Fruit fly (Drosophila melanogaster) whole organism, prepupa: Measurements from ENCODE around the gene LManII.
A peak's percentile ranks its signal among the peaks of the same experiment; 100 is the strongest.

ENCODE experiments used
- CG10631 ChIP-seq: fragments of 200-800 bp; sonication (Bioruptor generic); optimal IDR thresholded peaks from 2 replicates; lab custom pipeline; 2016; ENCODE audit warnings: missing biosample characterization, missing genetic modification characterization
- CG10669 ChIP-seq: fragments of 200-800 bp; sonication (Bioruptor generic); optimal IDR thresholded peaks from 3 replicates; lab custom pipeline; 2018; ENCODE audit warnings: missing biosample characterization, mild to moderate bottlenecking, missing genetic modification characterization, moderate library complexity
- CG11294 ChIP-seq: fragments of 200-800 bp; sonication (Bioruptor generic); IDR thresholded peaks from 2 replicates; pipeline ENCODE4 v1.3.6; 2022; ENCODE audit warnings: missing biosample characterization, missing genetic modification characterization
- CG11902 ChIP-seq: fragments of 200-800 bp; sonication (Bioruptor generic); optimal IDR thresholded peaks from 3 replicates; lab custom pipeline; 2016; ENCODE audit warnings: missing biosample characterization, missing genetic modification characterization
- CG15336 ChIP-seq: fragments of 200-800 bp; sonication (Bioruptor generic); IDR thresholded peaks from 2 replicates; pipeline ENCODE4 v1.3.6; 2022; ENCODE audit warnings: missing biosample characterization, missing genetic modification characterization
- CG16779 ChIP-seq: fragments of 200-800 bp; sonication (Bioruptor generic); optimal IDR thresholded peaks from 3 replicates; lab custom pipeline; 2017; ENCODE audit warnings: missing biosample characterization, mild to moderate bottlenecking, missing genetic modification characterization
- CG32006 ChIP-seq: fragments of 200-800 bp; sonication (Bioruptor generic); optimal IDR thresholded peaks from 3 replicates; lab custom pipeline; 2017; ENCODE audit warnings: missing biosample characterization, mild to moderate bottlenecking, missing genetic modification characterization
- CG4318 ChIP-seq: fragments of 200-800 bp; sonication (Bioruptor generic); optimal IDR thresholded peaks from 3 replicates; lab custom pipeline; 2017; ENCODE audit warnings: missing biosample characterization, mild to moderate bottlenecking, missing genetic modification characterization
- CG6276 ChIP-seq: fragments of 200-800 bp; sonication (Bioruptor generic); optimal IDR thresholded peaks from 2 replicates; lab custom pipeline; 2017; ENCODE audit warnings: missing biosample characterization, mild to moderate bottlenecking, missing genetic modification characterization
- CG6792 ChIP-seq: fragments of 200-800 bp; sonication (Bioruptor generic); optimal IDR thresholded peaks from 3 replicates; lab custom pipeline; 2016; ENCODE audit warnings: missing biosample characterization, missing genetic modification characterization
- CG8119 ChIP-seq: fragments of 200-800 bp; sonication (Bioruptor generic); IDR thresholded peaks from 3 replicates; pipeline ENCODE4 v1.3.6; 2022; ENCODE audit warnings: missing biosample characterization, missing genetic modification characterization
- CG9139 ChIP-seq: fragments of 200-800 bp; sonication (Bioruptor generic); optimal IDR thresholded peaks from 3 replicates; lab custom pipeline; 2017; ENCODE audit warnings: missing biosample characterization, mild to moderate bottlenecking, missing genetic modification characterization
- Eip78C ChIP-seq: fragments of 200-800 bp; sonication (Bioruptor generic); peaks from one replicate; lab custom pipeline; 2016; ENCODE audit warnings: missing biosample characterization, missing genetic modification characterization
- Eip93F ChIP-seq: fragments of 200-800 bp; sonication (Bioruptor generic); optimal IDR thresholded peaks from 2 replicates; lab custom pipeline; 2016; ENCODE audit warnings: missing biosample characterization, mild to moderate bottlenecking, missing genetic modification characterization
- Ets96B ChIP-seq: fragments of 200-800 bp; optimal IDR thresholded peaks from 2 replicates; lab custom pipeline; 2019; ENCODE audit warnings: missing biosample characterization, mild to moderate bottlenecking, missing genetic modification characterization, moderate library complexity
- Gug ChIP-seq: fragments of 200-800 bp; sonication (Bioruptor generic); IDR thresholded peaks from 2 replicates; pipeline ENCODE4 v1.3.6; 2022; ENCODE audit warnings: missing biosample characterization, missing genetic modification characterization
- Hr38 ChIP-seq: sonication (Bioruptor generic); optimal IDR thresholded peaks from 2 replicates; lab custom pipeline; 2016; ENCODE audit warnings: missing biosample characterization, missing genetic modification characterization
- Hr4 ChIP-seq: fragments of 200-800 bp; sonication (Bioruptor generic); optimal IDR thresholded peaks from 3 replicates; lab custom pipeline; 2016; ENCODE audit warnings: missing biosample characterization, missing genetic modification characterization
- OdsH ChIP-seq: fragments of 200-800 bp; sonication (Bioruptor generic); optimal IDR thresholded peaks from 3 replicates; lab custom pipeline; 2016; ENCODE audit warnings: missing biosample characterization, missing genetic modification characterization
- Sox102F ChIP-seq: fragments of 200-800 bp; sonication (Bioruptor generic); optimal IDR thresholded peaks from 2 replicates; lab custom pipeline; 2016; ENCODE audit warnings: missing biosample characterization, mild to moderate bottlenecking, missing genetic modification characterization
- Sox14 ChIP-seq: fragments of 200-800 bp; sonication (Bioruptor generic); optimal IDR thresholded peaks from 3 replicates; lab custom pipeline; 2016; ENCODE audit warnings: missing biosample characterization, missing genetic modification characterization
- acj6 ChIP-seq: fragments of 200-800 bp; sonication (Bioruptor generic); optimal IDR thresholded peaks from 3 replicates; lab custom pipeline; 2016; ENCODE audit warnings: missing biosample characterization, missing genetic modification characterization
- dsx ChIP-seq: fragments of 200-800 bp; optimal IDR thresholded peaks from 3 replicates; lab custom pipeline; 2019; ENCODE audit warnings: missing biosample characterization, mild to moderate bottlenecking, missing genetic modification characterization, moderate library complexity; ENCODE audit not compliant: poor library complexity, severe bottlenecking
- eg ChIP-seq: fragments of 200-800 bp; sonication (Bioruptor generic); IDR thresholded peaks from 3 replicates; pipeline ENCODE4 v1.3.6; 2022; ENCODE audit warnings: missing biosample characterization, missing genetic modification characterization
- esn ChIP-seq: fragments of 200-800 bp; sonication (Bioruptor generic); optimal IDR thresholded peaks from 2 replicates; lab custom pipeline; 2016; ENCODE audit warnings: missing biosample characterization, mild to moderate bottlenecking, missing genetic modification characterization, moderate library complexity
- fd85E ChIP-seq: fragments of 200-800 bp; sonication (Bioruptor generic); optimal IDR thresholded peaks from 3 replicates; lab custom pipeline; 2016; ENCODE audit warnings: missing biosample characterization, missing genetic modification characterization
- fkh ChIP-seq: fragments of 200-800 bp; sonication (Bioruptor generic); optimal IDR thresholded peaks from 3 replicates; lab custom pipeline; 2017; ENCODE audit warnings: missing biosample characterization, mild to moderate bottlenecking, missing genetic modification characterization, moderate library complexity
- lz ChIP-seq: fragments of 200-800 bp; sonication (Bioruptor generic); optimal IDR thresholded peaks from 3 replicates; lab custom pipeline; 2016; ENCODE audit warnings: missing biosample characterization, missing genetic modification characterization
- net ChIP-seq: fragments of 200-800 bp; sonication (Bioruptor generic); optimal IDR thresholded peaks from 3 replicates; lab custom pipeline; 2016; ENCODE audit warnings: missing biosample characterization, missing genetic modification characterization
- pdm3 ChIP-seq: fragments of 200-800 bp; sonication (Bioruptor generic); optimal IDR thresholded peaks from 3 replicates; lab custom pipeline; 2016; ENCODE audit warnings: missing biosample characterization, missing genetic modification characterization
- ss ChIP-seq, 2 experiments: fragments of 200-800 bp; sonication (Bioruptor generic); optimal IDR thresholded peaks; 2 replicates in 1 of 2; 3 replicates in 1 of 2; lab custom pipeline; 2017 to 2018; ENCODE audit warnings: mild to moderate bottlenecking in 2 of 2, missing biosample characterization in 2 of 2, missing genetic modification characterization in 2 of 2, moderate library complexity in 1 of 2
- vri ChIP-seq: fragments of 200-800 bp; sonication (Bioruptor generic); optimal IDR thresholded peaks from 3 replicates; lab custom pipeline; 2016; ENCODE audit warnings: missing biosample characterization, mild to moderate bottlenecking, missing genetic modification characterization

Gene LManII

dm6 chr2L:10476879-10477278 is 19.4 kb downstream of the LManII start, which contains the start of gene RluA-2:
RluA-2 (plus strand) TSS chr2L:10477073.
- TF ChIP-seq OdsH (GFP tag; lab: Kevin White, UChicago) (no peak), CG9139 (GFP tag; lab: Kevin White, UChicago) (no peak), CG16779 (tag; lab: Kevin White, UChicago) (no peak), CG15336 (no peak), Hr38 (GFP tag; lab: Kevin White, UChicago) (no peak), pdm3 (GFP tag; lab: Kevin White, UChicago) (no peak), acj6 (GFP tag; lab: Kevin White, UChicago) (no peak), CG4318 (GFP tag; lab: Kevin White, UChicago) (no peak), CG6276 (GFP tag; lab: Kevin White, UChicago) (no peak), fkh (GFP tag; lab: Kevin White, UChicago) (no peak)

DNA sequence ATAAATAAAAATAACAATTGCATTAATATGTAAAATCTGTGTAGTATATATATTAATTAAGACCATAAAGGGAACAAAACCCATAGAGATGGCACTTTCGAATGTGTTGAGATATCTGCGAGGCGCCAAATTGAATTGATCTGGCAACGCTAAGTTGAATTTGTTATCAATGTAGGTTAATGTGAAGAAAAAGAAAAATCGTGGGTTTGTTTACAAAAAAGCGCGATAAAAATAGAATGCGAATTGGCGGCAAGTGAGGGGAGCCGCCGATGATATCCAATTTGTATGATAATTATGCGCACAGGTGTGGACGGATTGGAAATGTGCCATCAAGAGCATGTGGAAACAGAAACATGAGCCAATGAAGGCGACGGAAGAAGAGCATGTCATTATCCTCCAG is 22.4 kb downstream of the LManII start:
- TF ChIP-seq fkh (GFP tag; lab: Kevin White, UChicago) = peak; percentile 59
- no peak for TF ChIP-seq CG9139 (GFP tag; lab: Kevin White, UChicago)
- no peak for TF ChIP-seq ss (GFP tag; optimal IDR thresholded peaks at IDR 0.05; lab: Kevin White, UChicago)
- peak; percentile 31; the same call in 1 of the 3 replicates for TF ChIP-seq CG8119 (GFP tag; lab: Robert Waterston, UW)
- no peak for TF ChIP-seq Eip93F (GFP tag; lab: Kevin White, UChicago)
- TF ChIP-seq net = no peak
- no peak for TF ChIP-seq eg (GFP tag; lab: Robert Waterston, UW)
- peak; percentile 33; the same call in 1 of the 2 replicates for TF ChIP-seq CG15336
- TF ChIP-seq CG32006 (GFP tag; lab: Kevin White, UChicago) = no peak
- no peak for TF ChIP-seq fd85E
- TF ChIP-seq CG10631 (GFP tag; lab: Kevin White, UChicago) = no peak

DNA sequence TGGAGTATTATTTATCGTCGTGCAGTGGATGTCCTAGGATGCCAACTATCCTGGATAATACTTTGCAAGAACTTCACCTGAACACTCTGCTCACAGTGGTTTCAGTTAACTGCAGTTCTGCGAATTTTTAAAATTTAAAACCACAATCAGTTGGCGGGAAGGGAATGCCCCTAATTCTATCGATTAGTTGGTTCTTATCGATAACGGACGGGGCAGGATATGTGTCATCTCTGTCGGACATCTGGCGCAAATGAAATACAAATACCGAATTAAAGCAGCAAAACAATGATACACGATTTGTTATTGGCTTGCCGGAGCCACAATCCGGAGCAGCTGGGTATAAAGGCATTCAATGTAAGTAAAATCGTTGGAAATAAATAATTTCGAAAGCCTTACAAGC is 25.6 kb downstream of the LManII start, which contains the start of gene Grip75:
Grip75 (plus strand) TSS at position 223 of the 400 bp plus-strand sequence.
- TF ChIP-seq vri (GFP tag; lab: Kevin White, UChicago) (no peak), CG10669 (no peak), Ets96B (tag; lab: Kevin White, UChicago) (no peak), esn (no peak)

dm6 chr2L:10488484-10489223 is 31.2 kb downstream of the LManII start, which contains the start of the genes Cog4 and CG6144:
Cog4 (minus strand) TSS chr2L:10488622.
CG6144 (plus strand) TSS chr2L:10488694.
- TF ChIP-seq Sox14 (GFP tag; lab: Kevin White, UChicago) (no peak), CG6792 (GFP tag; lab: Kevin White, UChicago) (no peak), CG11902 (GFP tag; lab: Kevin White, UChicago) (no peak), Gug (no peak), Eip93F (GFP tag; lab: Kevin White, UChicago) (peak; percentile 47), dsx (GFP tag; lab: Kevin White, UChicago) (no peak), lz (GFP tag; lab: Kevin White, UChicago) (peak; percentile 70), CG11294 (no peak), esn (peak; percentile 45), Eip78C (GFP tag; lab: Kevin White, UChicago) (no peak)

dm6 chr2L:10491354-10491753 is 33.9 kb downstream of the LManII start, which contains the start of gene CG13144:
CG13144 (minus strand) TSS chr2L:10491454.
- no peak for TF ChIP-seq esn
- no peak for TF ChIP-seq CG6792 (GFP tag; lab: Kevin White, UChicago)
- TF ChIP-seq Sox102F (GFP tag; lab: Kevin White, UChicago) = no peak
- TF ChIP-seq Hr4 (GFP tag; lab: Kevin White, UChicago) = no peak
- TF ChIP-seq lz (GFP tag; lab: Kevin White, UChicago) = no peak
- no peak for TF ChIP-seq net
